Fruit fly (Drosophila melanogaster): ENCODE data around the gene Cht6.

DNA sequence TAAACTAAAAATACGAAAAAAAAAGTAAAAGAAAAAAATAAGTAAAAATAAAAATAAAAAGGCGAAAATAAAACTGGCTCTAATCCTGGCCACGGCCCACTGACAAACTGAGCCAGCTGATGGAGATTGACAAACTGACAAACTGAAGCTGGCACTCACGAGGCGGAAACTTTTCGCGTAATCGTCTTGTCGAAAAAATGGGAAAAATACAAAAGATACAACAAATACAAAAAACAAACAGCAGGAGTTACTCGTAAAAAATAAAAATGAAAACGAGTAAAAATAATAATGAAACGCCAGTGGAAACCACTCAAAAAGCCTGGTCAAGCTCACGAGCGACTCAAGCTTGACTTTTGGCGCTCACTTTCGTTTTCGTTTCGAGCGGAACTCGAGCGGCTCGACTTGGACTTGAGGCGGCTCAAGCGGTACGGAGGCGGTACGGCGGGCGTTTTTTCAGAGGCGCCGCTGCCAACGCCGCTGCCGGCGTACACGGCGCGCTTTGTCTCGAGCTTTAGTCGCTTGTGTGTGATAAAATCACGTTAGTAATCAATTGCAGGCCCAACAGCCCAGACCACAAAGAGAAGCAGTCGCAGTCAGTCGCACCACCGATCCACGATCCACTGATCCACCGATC, 27.4 kb upstream of the Cht6 start, which contains the start of gene CG32694:
- TF ChIP-seq cic (GFP tag; optimal IDR thresholded peaks at IDR 0.05) (no peak), kay (GFP tag; ENCODE audit: borderline replicate concordance) (no peak)

Measured in whole organism, adult.